Worm (Caenorhabditis elegans): ENCODE results near the gene F54G2.1.

The F54G2.1 gene

ce11 chrX:2620280-2620679 is 43.9 kb downstream of the F54G2.1 start:
- TF ChIP-seq ceh-18 (tag; optimal IDR thresholded peaks at IDR 0.05), result peak; percentile 39
- TF ChIP-seq ceh-19 (GFP tag; optimal IDR thresholded peaks at IDR 0.05), result no peak

ce11 chrX:2615626-2616025 is 48.5 kb downstream of the F54G2.1 start, which contains the start of gene T03G6.3:
TSS of gene T03G6.3 (minus strand) at chrX:2615726.
- no peak for TF ChIP-seq hlh-30 (tag; optimal IDR thresholded peaks at IDR 0.05; ENCODE audit: insufficient read depth)
- TF ChIP-seq sox-2 (GFP tag; IDR thresholded peaks at IDR 0.05), result no peak
- no peak for TF ChIP-seq nhr-232 (tag; optimal IDR thresholded peaks at IDR 0.05)
- TF ChIP-seq pag-3 (tag; optimal IDR thresholded peaks at IDR 0.05; ENCODE audit: borderline replicate concordance), result no peak
- TF ChIP-seq sdc-2 (tag; optimal IDR thresholded peaks at IDR 0.05), result no peak
- no peak for TF ChIP-seq F13H6.1 (tag; optimal IDR thresholded peaks at IDR 0.05)
- TF ChIP-seq ceh-24 (tag; optimal IDR thresholded peaks at IDR 0.05), result no peak
- TF ChIP-seq ahr-1 (tag; optimal IDR thresholded peaks at IDR 0.05), result no peak
- TF ChIP-seq lin-11 (tag; optimal IDR thresholded peaks at IDR 0.05), result no peak
- TF ChIP-seq ceh-34 (tag; optimal IDR thresholded peaks at IDR 0.05), result no peak
- no peak for TF ChIP-seq Y22D7AL.16 (tag; optimal IDR thresholded peaks at IDR 0.05)
- TF ChIP-seq ceh-30 (tag; optimal IDR thresholded peaks at IDR 0.05), result no peak
- no peak for TF ChIP-seq ceh-48 (tag; optimal IDR thresholded peaks at IDR 0.05)
- TF ChIP-seq elt-4 (tag; optimal IDR thresholded peaks at IDR 0.05), result no peak
- no peak for TF ChIP-seq ttx-3 (tag; optimal IDR thresholded peaks at IDR 0.05)
- no peak for TF ChIP-seq K09A11.1 (tag; optimal IDR thresholded peaks at IDR 0.05; ENCODE audit: insufficient read depth)
- no peak for TF ChIP-seq hlh-8 (tag; optimal IDR thresholded peaks at IDR 0.05)
- no peak for TF ChIP-seq rnt-1 (tag; optimal IDR thresholded peaks at IDR 0.05)
- no peak for TF ChIP-seq sox-4 (tag; optimal IDR thresholded peaks at IDR 0.05)
- TF ChIP-seq C38D4.7 (GFP tag; optimal IDR thresholded peaks at IDR 0.05), result no peak

ce11 chrX:2614158-2614557 is 50.0 kb downstream of the F54G2.1 start:
- TF ChIP-seq C38D4.7 (GFP tag; optimal IDR thresholded peaks at IDR 0.05), result no peak
- peak; percentile 78 for TF ChIP-seq unc-55 (GFP tag; optimal IDR thresholded peaks at IDR 0.05)

ce11 chrX:2613077-2613476 is 51.1 kb downstream of the F54G2.1 start:
- peak; percentile 59 for TF ChIP-seq ceh-2 (tag; optimal IDR thresholded peaks at IDR 0.05)
- peak; percentile 52 for TF ChIP-seq ceh-48 (tag; optimal IDR thresholded peaks at IDR 0.05)
- TF ChIP-seq ceh-6 (GFP tag; optimal IDR thresholded peaks at IDR 0.05), result peak; percentile 85
- no peak for TF ChIP-seq hlh-8 (tag; optimal IDR thresholded peaks at IDR 0.05)
- peak; percentile 76 for TF ChIP-seq C38D4.7 (GFP tag; optimal IDR thresholded peaks at IDR 0.05)
- no peak for TF ChIP-seq ama-1 (optimal IDR thresholded peaks at IDR 0.05)
- TF ChIP-seq odd-2 (tag; optimal IDR thresholded peaks at IDR 0.05), result peak; percentile 33
- TF ChIP-seq sdc-2 (tag; optimal IDR thresholded peaks at IDR 0.05), result peak; percentile 93
- TF ChIP-seq K09A11.1 (tag; optimal IDR thresholded peaks at IDR 0.05; ENCODE audit: insufficient read depth), result peak; percentile 49
- no peak for TF ChIP-seq npax-4 (tag; optimal IDR thresholded peaks at IDR 0.05)
- peak; percentile 86 for TF ChIP-seq unc-86 (tag; optimal IDR thresholded peaks at IDR 0.05)
- peak; percentile 49 for TF ChIP-seq dve-1 (tag; optimal IDR thresholded peaks at IDR 0.05)
- TF ChIP-seq ceh-30 (tag; optimal IDR thresholded peaks at IDR 0.05), result no peak
- no peak for TF ChIP-seq lim-6 (tag; optimal IDR thresholded peaks at IDR 0.05)
- TF ChIP-seq Y22D7AL.16 (tag; optimal IDR thresholded peaks at IDR 0.05), result peak; percentile 79
- TF ChIP-seq ceh-24 (tag; optimal IDR thresholded peaks at IDR 0.05), result peak; percentile 36
- peak; percentile 13 for TF ChIP-seq ceh-18 (tag; optimal IDR thresholded peaks at IDR 0.05)
- TF ChIP-seq pros-1 (tag; optimal IDR thresholded peaks at IDR 0.05), result peak; percentile 18
- TF ChIP-seq ref-2 (tag; optimal IDR thresholded peaks at IDR 0.05), result peak; percentile 64
- TF ChIP-seq gmeb-2 (tag; optimal IDR thresholded peaks at IDR 0.05), result peak; percentile 79
- peak; percentile 27 for TF ChIP-seq fax-1 (tag; optimal IDR thresholded peaks at IDR 0.05)
- TF ChIP-seq syd-9 (tag; optimal IDR thresholded peaks at IDR 0.05), result peak; percentile 20
- peak; percentile 77 for TF ChIP-seq ttx-3 (tag; optimal IDR thresholded peaks at IDR 0.05)
- no peak for TF ChIP-seq ceh-9 (tag; optimal IDR thresholded peaks at IDR 0.05)
- no peak for TF ChIP-seq unc-55 (GFP tag; optimal IDR thresholded peaks at IDR 0.05)
- peak; percentile 70 for TF ChIP-seq hlh-6 (tag; optimal IDR thresholded peaks at IDR 0.05)
- peak; percentile 63 for TF ChIP-seq K02D7.2 (tag; optimal IDR thresholded peaks at IDR 0.05)
- TF ChIP-seq lin-11 (tag; optimal IDR thresholded peaks at IDR 0.05), result peak; percentile 69
- peak; percentile 72 for TF ChIP-seq unc-3 (GFP tag; conservative IDR thresholded peaks at IDR 0.05)
- peak; percentile 42 for TF ChIP-seq unc-3 (tag; optimal IDR thresholded peaks at IDR 0.05)
- no peak for TF ChIP-seq mec-3 (tag; optimal IDR thresholded peaks at IDR 0.05; ENCODE audit: borderline replicate concordance)
- TF ChIP-seq pax-1 (tag; optimal IDR thresholded peaks at IDR 0.05), result no peak
- TF ChIP-seq dmd-4 (tag; optimal IDR thresholded peaks at IDR 0.05; ENCODE audit: borderline replicate concordance), result peak; percentile 58
- peak; percentile 82 for TF ChIP-seq ceh-34 (tag; optimal IDR thresholded peaks at IDR 0.05)
- peak; percentile 75 for TF ChIP-seq che-1 (tag; optimal IDR thresholded peaks at IDR 0.05)

Measured in whole organism, late embryonic.